Worm (Caenorhabditis elegans) whole organism, L3 larva: ENCODE data around the gene C27B7.2.
A peak's percentile ranks its signal among the peaks of the same experiment; 100 is the strongest.

Experiments used
- ZK546.5 ChIP-seq: sonication (generic microtip); optimal IDR thresholded peaks from 2 replicates; lab custom pipeline; 2017; ENCODE audit warnings: missing biosample characterization, missing genetic modification characterization
- aly-2 ChIP-seq: fragments of 150-350 bp; optimal IDR thresholded peaks from 2 replicates; lab custom pipeline; 2014; ENCODE audit warnings: missing biosample characterization, missing genetic modification characterization
- ceh-16 ChIP-seq: sonication (generic microtip); optimal IDR thresholded peaks from 2 replicates; lab custom pipeline; 2017; ENCODE audit warnings: missing biosample characterization, missing genetic modification characterization
- ceh-82 ChIP-seq: fragments of 150-350 bp; optimal IDR thresholded peaks from 2 replicates; lab custom pipeline; 2014; ENCODE audit warnings: missing biosample characterization, missing genetic modification characterization
- ceh-9 ChIP-seq: sonication (generic microtip); optimal IDR thresholded peaks from 2 replicates; lab custom pipeline; 2018; ENCODE audit warnings: missing biosample characterization, missing genetic modification characterization
- daf-12 ChIP-seq: fragments of 150-350 bp; optimal IDR thresholded peaks from 2 replicates; lab custom pipeline; 2014; ENCODE audit warnings: missing biosample characterization, missing genetic modification reagents, missing genetic modification characterization
- egl-27 ChIP-seq: sonication (generic microtip); optimal IDR thresholded peaks from 4 replicates; lab custom pipeline; 2017; ENCODE audit warnings: missing biosample characterization, missing genetic modification reagents, missing genetic modification characterization
- egl-5 ChIP-seq: fragments of 150-350 bp; optimal IDR thresholded peaks from 2 replicates; lab custom pipeline; 2017; ENCODE audit warnings: missing biosample characterization, missing genetic modification reagents, missing genetic modification characterization, inconsistent platforms
- elt-1 ChIP-seq: fragments of 150-350 bp; optimal IDR thresholded peaks from 2 replicates; lab custom pipeline; 2014; ENCODE audit warnings: missing biosample characterization, missing genetic modification characterization
- elt-2 ChIP-seq: sonication (generic microtip); optimal IDR thresholded peaks from 2 replicates; lab custom pipeline; 2016; ENCODE audit warnings: missing genetic modification reagents, mild to moderate bottlenecking, missing genetic modification characterization, missing compliant biosample characterization
- elt-3 ChIP-seq, 3 experiments: fragments of 150-350 bp in 1 of 3; sonication (generic microtip) in 2 of 3; optimal IDR thresholded peaks; 2 replicates in 2 of 3; 4 replicates in 1 of 3; lab custom pipeline; 2014 to 2017; ENCODE audit warnings: missing biosample characterization in 3 of 3, missing genetic modification characterization in 3 of 3
- eor-1 ChIP-seq, 2 experiments: fragments of 150-350 bp; optimal IDR thresholded peaks; 2 replicates each; lab custom pipeline; 2014 to 2018; ENCODE audit warnings: missing biosample characterization in 2 of 2, missing genetic modification characterization in 2 of 2
- jun-1 ChIP-seq: fragments of 150-350 bp; optimal IDR thresholded peaks from 2 replicates; lab custom pipeline; 2014; ENCODE audit warnings: missing biosample characterization, missing genetic modification reagents, missing genetic modification characterization
- lin-15B ChIP-seq: fragments of 150-350 bp; optimal IDR thresholded peaks from 2 replicates; lab custom pipeline; 2014; ENCODE audit warnings: missing biosample characterization, missing genetic modification characterization
- lin-39 ChIP-seq: fragments of 150-350 bp; optimal IDR thresholded peaks from 2 replicates; lab custom pipeline; 2018; ENCODE audit warnings: missing biosample characterization, missing genetic modification reagents, missing genetic modification characterization
- lsy-12 ChIP-seq: sonication (generic microtip); optimal IDR thresholded peaks from 2 replicates; lab custom pipeline; 2016; ENCODE audit warnings: mild to moderate bottlenecking, missing genetic modification characterization, missing compliant biosample characterization
- mdl-1 ChIP-seq: fragments of 150-350 bp; optimal IDR thresholded peaks from 2 replicates; lab custom pipeline; 2014; ENCODE audit warnings: missing biosample characterization, missing genetic modification characterization
- mml-1 ChIP-seq: fragments of 150-350 bp; sonication (generic microtip); optimal IDR thresholded peaks from 3 replicates; lab custom pipeline; 2014; ENCODE audit warnings: missing biosample characterization, missing genetic modification characterization
- nhr-12 ChIP-seq: fragments of 150-350 bp; optimal IDR thresholded peaks from 2 replicates; lab custom pipeline; 2014; ENCODE audit warnings: missing biosample characterization, missing genetic modification characterization
- nhr-23 ChIP-seq: fragments of 150-350 bp; optimal IDR thresholded peaks from 2 replicates; lab custom pipeline; 2014; ENCODE audit warnings: missing biosample characterization, missing genetic modification reagents, missing genetic modification characterization
- nhr-237 ChIP-seq: fragments of 150-350 bp; optimal IDR thresholded peaks from 2 replicates; lab custom pipeline; 2014; ENCODE audit warnings: missing biosample characterization, missing genetic modification characterization
- nhr-28 ChIP-seq: fragments of 150-350 bp; optimal IDR thresholded peaks from 2 replicates; lab custom pipeline; 2014; ENCODE audit warnings: missing biosample characterization, missing genetic modification characterization
- nhr-43 ChIP-seq: sonication (generic microtip); optimal IDR thresholded peaks from 2 replicates; lab custom pipeline; 2016; ENCODE audit warnings: mild to moderate bottlenecking, missing genetic modification characterization, missing compliant biosample characterization; ENCODE audit not compliant: poor library complexity, severe bottlenecking
- nhr-67 ChIP-seq: fragments of 150-350 bp; optimal IDR thresholded peaks from 2 replicates; lab custom pipeline; 2014; ENCODE audit warnings: missing biosample characterization, missing genetic modification characterization
- nhr-76 ChIP-seq: fragments of 150-350 bp; sonication (generic microtip); optimal IDR thresholded peaks from 5 replicates; lab custom pipeline; 2014; ENCODE audit warnings: missing biosample characterization, missing genetic modification characterization
- nhr-77 ChIP-seq: fragments of 150-350 bp; optimal IDR thresholded peaks from 2 replicates; lab custom pipeline; 2014; ENCODE audit warnings: missing biosample characterization, missing genetic modification characterization
- pha-4 ChIP-seq: fragments of 150-350 bp; optimal IDR thresholded peaks from 2 replicates; lab custom pipeline; 2014; ENCODE audit warnings: missing biosample characterization, missing genetic modification reagents, missing genetic modification characterization
- pqm-1 ChIP-seq: fragments of 150-350 bp; optimal IDR thresholded peaks from 2 replicates; lab custom pipeline; 2017; ENCODE audit warnings: missing biosample characterization, missing genetic modification characterization, inconsistent platforms
- sea-2 ChIP-seq: fragments of 150-350 bp; sonication (generic microtip); optimal IDR thresholded peaks from 4 replicates; lab custom pipeline; 2014; ENCODE audit warnings: missing biosample characterization, missing genetic modification reagents, missing genetic modification characterization
- skn-1 ChIP-seq: fragments of 150-350 bp; optimal IDR thresholded peaks from 2 replicates; lab custom pipeline; 2014; ENCODE audit warnings: missing biosample characterization, missing genetic modification characterization
- snpc-4 ChIP-seq: fragments of 150-350 bp; optimal IDR thresholded peaks from 2 replicates; lab custom pipeline; 2014; ENCODE audit warnings: missing biosample characterization, missing genetic modification characterization
- tbx-2 ChIP-seq: sonication (generic microtip); optimal IDR thresholded peaks from 2 replicates; lab custom pipeline; 2016; ENCODE audit warnings: mild to moderate bottlenecking, missing genetic modification characterization, missing compliant biosample characterization
- ztf-11 ChIP-seq: fragments of 150-350 bp; optimal IDR thresholded peaks from 2 replicates; lab custom pipeline; 2014; ENCODE audit warnings: missing biosample characterization, missing genetic modification characterization
- ztf-4 ChIP-seq: fragments of 150-350 bp; optimal IDR thresholded peaks from 2 replicates; lab custom pipeline; 2014; ENCODE audit warnings: missing biosample characterization, missing genetic modification characterization

Gene C27B7.2

DNA sequence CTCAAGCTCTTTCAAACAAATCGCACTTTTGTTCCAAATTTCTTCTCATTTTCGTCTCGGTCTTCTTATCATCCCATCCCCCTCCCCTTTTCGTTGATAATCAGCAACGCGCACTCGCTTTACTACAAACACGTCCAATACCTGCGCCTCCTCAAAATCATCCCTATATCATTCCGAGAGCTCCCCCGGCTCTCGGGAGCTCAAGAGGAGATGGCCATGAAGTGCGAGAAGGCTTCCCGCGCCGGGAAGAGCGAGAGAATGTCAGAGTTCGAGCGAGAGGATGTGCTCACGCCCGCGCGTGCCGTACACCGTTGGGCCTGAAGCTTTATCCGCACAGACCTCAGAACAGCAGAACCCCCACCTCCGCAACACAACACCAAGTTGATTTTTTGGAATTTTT, 41.9 kb upstream of the C27B7.2 start:
- no peak for TF ChIP-seq pha-4 (tag; lab: Kevin White, UChicago)
- TF ChIP-seq egl-5 (tag; lab: Kevin White, UChicago): no peak
- TF ChIP-seq ZK546.5: no peak
- TF ChIP-seq ztf-4: no peak
- no peak for TF ChIP-seq skn-1
- TF ChIP-seq nhr-76 (tag; lab: Kevin White, UChicago): no peak

DNA sequence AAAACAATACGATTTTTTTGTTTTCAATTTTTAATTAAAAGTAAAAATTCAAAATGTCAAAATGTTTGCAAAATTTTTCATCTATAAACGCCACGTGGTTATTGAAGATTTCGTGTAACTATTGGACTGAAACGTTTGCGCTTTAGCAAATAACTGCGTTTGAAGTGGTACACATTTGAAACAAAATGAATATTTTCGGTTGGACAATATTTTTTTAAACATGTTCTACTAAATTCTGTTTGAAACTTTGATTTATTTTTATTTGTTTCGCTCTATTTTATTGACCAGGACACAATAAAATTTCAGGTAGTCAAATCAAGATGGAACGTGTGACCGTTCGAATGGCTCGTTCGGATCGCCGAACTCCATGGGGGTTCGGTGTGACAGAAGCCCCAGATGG, 40.5 kb upstream of the C27B7.2 start, which contains the start of gene alp-1:
alp-1 (plus strand) TSS at position 301 of the 400 bp plus-strand sequence.
- TF ChIP-seq tbx-2 (tag; lab: Kevin White, UChicago) (no peak), sea-2 (GFP tag; lab: Kevin White, UChicago) (no peak), ztf-4 (no peak), eor-1 (tag; optimal IDR thresholded peaks at IDR 0.05; lab: Kevin White, UChicago) (no peak), mml-1 (no peak), nhr-237 (no peak), ceh-16 (tag; lab: Kevin White, UChicago) (no peak), nhr-28 (tag; lab: Kevin White, UChicago) (no peak), ztf-11 (tag; lab: Kevin White, UChicago) (no peak), nhr-23 (tag; lab: Kevin White, UChicago) (no peak), lin-15B (tag; lab: Kevin White, UChicago) (no peak), elt-1 (tag; lab: Kevin White, UChicago) (no peak), jun-1 (no peak), ceh-9 (tag; lab: Kevin White, UChicago) (no peak), nhr-12 (tag; lab: Kevin White, UChicago) (no peak), pqm-1 (tag; lab: Kevin White, UChicago) (no peak)

DNA sequence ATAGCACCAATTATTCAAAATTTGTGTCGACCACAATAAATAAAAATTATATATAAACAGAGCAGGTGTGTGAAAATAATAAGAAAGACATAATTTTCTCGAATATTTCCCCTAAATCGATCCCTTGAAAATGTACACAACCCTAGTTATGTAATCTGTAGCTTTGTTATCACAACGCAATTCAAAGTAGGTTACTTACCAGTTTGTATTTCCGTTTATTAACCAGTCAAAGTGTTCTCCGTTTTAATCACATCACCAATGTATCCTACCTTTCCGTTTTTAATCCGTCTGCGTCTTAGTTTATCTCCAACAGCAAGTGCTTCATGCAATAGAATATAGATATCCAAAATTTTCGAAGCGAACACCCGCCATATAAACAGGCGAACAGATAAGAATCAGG, 39.4 kb upstream of the C27B7.2 start:
- TF ChIP-seq egl-5 (tag; lab: Kevin White, UChicago) (no peak), aly-2 (tag; lab: Kevin White, UChicago) (no peak), elt-3 (tag; optimal IDR thresholded peaks at IDR 0.05; lab: Kevin White, UChicago) (no peak), lsy-12 (tag; lab: Kevin White, UChicago) (no peak), nhr-28 (tag; lab: Kevin White, UChicago) (no peak), lin-39 (tag; lab: Kevin White, UChicago) (no peak)

DNA sequence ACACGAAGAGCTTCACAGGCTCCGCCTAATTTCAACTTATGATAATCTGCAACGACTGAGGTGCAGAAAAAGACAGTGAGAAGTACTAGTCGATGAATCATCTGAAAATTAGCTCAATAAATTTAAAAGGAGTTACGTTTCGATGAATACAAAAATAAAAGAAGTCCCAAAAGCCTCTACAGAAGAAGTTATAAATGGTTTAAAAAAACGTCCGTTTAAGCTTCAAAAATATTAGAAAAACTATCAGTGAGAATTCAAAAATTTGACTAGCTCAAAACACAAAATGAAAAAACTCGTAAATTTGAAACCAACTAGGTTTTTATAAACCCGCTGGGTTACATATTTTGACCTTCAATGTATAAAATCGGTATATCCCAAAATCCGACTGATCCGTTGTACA, 36.7 kb upstream of the C27B7.2 start, which contains the start of gene T11B7.5:
T11B7.5 (minus strand) TSS at position 101 of the 400 bp plus-strand sequence.
- TF ChIP-seq daf-12 (tag; lab: Kevin White, UChicago): no peak
- TF ChIP-seq ceh-16 (tag; lab: Kevin White, UChicago): no peak
- TF ChIP-seq nhr-67 (tag; lab: Kevin White, UChicago): no peak
- TF ChIP-seq snpc-4: no peak
- no peak for TF ChIP-seq ZK546.5
- no peak for TF ChIP-seq nhr-237
- TF ChIP-seq nhr-12 (tag; lab: Kevin White, UChicago): no peak
- no peak for TF ChIP-seq mdl-1 (tag; lab: Kevin White, UChicago)
- TF ChIP-seq pha-4 (tag; lab: Kevin White, UChicago): no peak
- no peak for TF ChIP-seq ceh-82 (tag; lab: Kevin White, UChicago)
- TF ChIP-seq nhr-23 (tag; lab: Kevin White, UChicago): no peak
- no peak for TF ChIP-seq nhr-43 (tag; lab: Kevin White, UChicago)
- TF ChIP-seq nhr-77 (tag; lab: Kevin White, UChicago): no peak

DNA sequence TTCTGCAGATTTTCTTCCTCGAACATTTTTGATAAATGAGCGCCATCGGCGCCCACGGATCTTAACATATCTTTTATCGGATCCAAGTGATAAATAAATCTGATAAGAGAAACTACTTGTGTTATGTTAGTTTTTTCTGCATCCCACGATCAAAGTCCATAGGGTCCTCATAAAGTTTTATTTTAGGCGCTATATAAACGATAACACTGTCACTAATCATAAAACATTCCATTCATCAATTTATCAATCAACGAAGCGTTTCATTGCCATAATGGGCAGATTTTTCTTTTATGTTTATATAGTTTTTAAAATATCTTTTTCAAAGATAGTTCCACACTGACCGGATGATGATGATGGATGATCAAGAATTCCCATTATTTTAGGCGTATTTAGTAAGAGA, 28.0 kb upstream of the C27B7.2 start:
- TF ChIP-seq nhr-23 (tag; lab: Kevin White, UChicago) (peak; percentile 13), nhr-237 (no peak)

DNA sequence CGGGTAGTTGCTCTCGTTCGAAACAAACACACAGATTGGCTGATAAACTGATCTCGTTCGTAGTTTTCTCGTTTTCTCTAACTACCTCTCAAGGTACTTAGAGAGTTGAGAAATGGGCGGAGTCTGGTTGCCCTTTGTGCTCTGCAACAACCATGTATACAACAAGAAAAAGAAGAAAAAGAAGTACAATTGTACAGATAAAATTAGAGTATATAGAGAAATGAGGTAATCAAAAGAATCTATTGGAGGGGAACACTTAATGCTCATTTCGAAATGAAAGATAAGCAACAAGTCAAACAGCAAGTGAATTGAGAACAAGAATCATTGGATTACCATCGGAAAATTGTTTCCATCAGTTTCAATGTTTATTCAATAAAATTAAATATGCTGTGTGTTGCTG, 27.3 kb upstream of the C27B7.2 start, which contains the start of gene C09G9.1:
C09G9.1 (minus strand) TSS at position 143 of the 400 bp plus-strand sequence.
- TF ChIP-seq egl-27 (tag; lab: Kevin White, UChicago) (no peak), elt-2 (tag; lab: Kevin White, UChicago) (peak; percentile 67), pha-4 (tag; lab: Kevin White, UChicago) (peak; percentile 44)
